Fruit fly (Drosophila melanogaster) whole organism, prepupa: ENCODE measurements around the gene bru3.

ENCODE experiments used
- CG7368 ChIP-seq: fragments of 200-800 bp; sonication (Bioruptor generic); optimal IDR thresholded peaks from 3 replicates; lab custom pipeline; 2016; ENCODE audit warnings: missing biosample characterization, missing genetic modification characterization
- Eip75B ChIP-seq: fragments of 200-800 bp; sonication (Bioruptor generic); optimal IDR thresholded peaks from 3 replicates; lab custom pipeline; 2016; ENCODE audit warnings: missing biosample characterization, missing genetic modification characterization
- cyc ChIP-seq: fragments of 200-800 bp; sonication (Bioruptor generic); optimal IDR thresholded peaks from 3 replicates; lab custom pipeline; 2016; ENCODE audit warnings: missing biosample characterization, missing genetic modification characterization
- dac ChIP-seq: fragments of 200-800 bp; sonication (Bioruptor generic); optimal IDR thresholded peaks from 2 replicates; lab custom pipeline; 2017; ENCODE audit warnings: missing biosample characterization, mild to moderate bottlenecking, missing genetic modification characterization
- ss ChIP-seq, 2 experiments: fragments of 200-800 bp; sonication (Bioruptor generic); optimal IDR thresholded peaks; 2 replicates in 1 of 2; 3 replicates in 1 of 2; lab custom pipeline; 2017 to 2018; ENCODE audit warnings: mild to moderate bottlenecking in 2 of 2, missing biosample characterization in 2 of 2, missing genetic modification characterization in 2 of 2, moderate library complexity in 1 of 2

dm6 chr3L:13648014-13648413, 155.2 kb downstream of the bru3 start:
- TF ChIP-seq cyc (GFP tag; lab: Kevin White, UChicago): no peak
- no peak for TF ChIP-seq dac (GFP tag; lab: Kevin White, UChicago)
- TF ChIP-seq CG7368 (GFP tag; lab: Kevin White, UChicago): no peak
- TF ChIP-seq Eip75B (GFP tag; lab: Kevin White, UChicago): no peak
- TF ChIP-seq ss (GFP tag; optimal IDR thresholded peaks at IDR 0.05; lab: Kevin White, UChicago): no peak
